Worm (Caenorhabditis elegans): ENCODE results near the gene F26D2.14.

DNA sequence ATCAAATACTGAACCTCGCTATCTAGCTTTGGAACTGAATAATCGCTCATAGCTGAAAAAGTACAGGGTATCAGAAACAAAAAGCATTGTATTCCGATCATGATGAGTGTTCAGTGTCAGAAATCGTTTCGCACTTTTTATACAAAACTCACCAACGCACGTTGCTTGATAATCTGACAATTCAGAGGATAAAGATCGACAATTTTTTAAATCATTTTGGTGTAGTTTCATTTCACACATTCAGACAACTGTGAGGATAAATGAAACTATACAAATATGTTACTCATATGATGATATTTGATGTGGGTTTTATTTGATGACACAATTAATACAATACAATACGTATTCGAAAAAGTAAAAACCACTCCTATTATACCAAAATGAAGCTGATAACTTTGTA is 47.4 kb downstream of the F26D2.14 start, which contains the start of gene F57E7.2:
- TF ChIP-seq him-1 (tag; optimal IDR thresholded peaks at IDR 0.05) (no peak), dao-5 (tag; optimal IDR thresholded peaks at IDR 0.05) (no peak), W03F9.2 (tag; optimal IDR thresholded peaks at IDR 0.05) (no peak)
